Fruit fly (Drosophila melanogaster) whole organism, embryonic: ENCODE data around the gene CG46317.

ENCODE experiments used
- Ada2b ChIP-seq: fragments of 200-800 bp; sonication (Bioruptor generic); IDR thresholded peaks from 2 replicates; pipeline ENCODE4 v1.3.6; 2022; ENCODE audit warnings: missing biosample characterization, missing genetic modification characterization
- Adf1 ChIP-seq: fragments of 200-800 bp; sonication (Bioruptor generic); IDR thresholded peaks from 2 replicates; pipeline ENCODE4 v1.3.6; 2022; ENCODE audit warnings: missing biosample characterization, missing genetic modification characterization
- Asciz ChIP-seq: fragments of 200-800 bp; sonication (Bioruptor generic); optimal IDR thresholded peaks from 2 replicates; lab custom pipeline; 2017; ENCODE audit warnings: missing biosample characterization, mild to moderate bottlenecking, missing genetic modification characterization, missing genetic modification reagents
- Bgb ChIP-seq: fragments of 200-800 bp; sonication (Bioruptor generic); IDR thresholded peaks from 2 replicates; pipeline ENCODE4 v1.3.6; 2022; ENCODE audit warnings: missing biosample characterization, missing genetic modification characterization; ENCODE audit not compliant: partially characterized antibody
- CG10147 ChIP-seq: fragments of 200-800 bp; sonication (Bioruptor generic); optimal IDR thresholded peaks from 2 replicates; lab custom pipeline; 2019; ENCODE audit warnings: missing biosample characterization, mild to moderate bottlenecking, missing genetic modification characterization, moderate library complexity
- CG11085 ChIP-seq: fragments of 200-800 bp; sonication (Bioruptor generic); IDR thresholded peaks from 2 replicates; pipeline ENCODE4 v1.3.6; 2022; ENCODE audit warnings: missing biosample characterization, missing genetic modification characterization
- CG1233 ChIP-seq: fragments of 200-800 bp; sonication (Bioruptor generic); optimal IDR thresholded peaks from 4 replicates; lab custom pipeline; 2018; ENCODE audit warnings: missing biosample characterization, mild to moderate bottlenecking, missing genetic modification characterization
- CG12744 ChIP-seq: fragments of 200-800 bp; sonication (Bioruptor generic); optimal IDR thresholded peaks from 2 replicates; lab custom pipeline; 2016; ENCODE audit warnings: missing biosample characterization, missing genetic modification characterization
- CG13287 ChIP-seq: fragments of 200-800 bp; sonication (Bioruptor generic); IDR thresholded peaks from 2 replicates; pipeline ENCODE4 v1.3.6; 2022; ENCODE audit warnings: missing biosample characterization, missing genetic modification characterization; ENCODE audit not compliant: partially characterized antibody
- CG13296 ChIP-seq: fragments of 200-800 bp; sonication (Bioruptor generic); optimal IDR thresholded peaks from 3 replicates; lab custom pipeline; 2018; ENCODE audit warnings: missing biosample characterization, mild to moderate bottlenecking, missing genetic modification characterization
- CG13624 ChIP-seq: fragments of 200-800 bp; sonication (Bioruptor generic); optimal IDR thresholded peaks from 2 replicates; lab custom pipeline; 2016; ENCODE audit warnings: missing biosample characterization, missing genetic modification characterization
- CG15514 ChIP-seq: fragments of 200-800 bp; sonication (Bioruptor generic); optimal IDR thresholded peaks from 3 replicates; lab custom pipeline; 2017; ENCODE audit warnings: missing biosample characterization, missing genetic modification characterization, mild to moderate bottlenecking, moderate library complexity, missing genetic modification reagents
- CG17829 ChIP-seq: fragments of 200-800 bp; optimal IDR thresholded peaks from 2 replicates; lab custom pipeline; 2019; ENCODE audit warnings: missing biosample characterization, mild to moderate bottlenecking, missing genetic modification characterization, moderate library complexity
- CG18599 ChIP-seq: fragments of 200-800 bp; sonication (Bioruptor generic); optimal IDR thresholded peaks from 3 replicates; lab custom pipeline; 2017; ENCODE audit warnings: missing biosample characterization, missing genetic modification characterization, mild to moderate bottlenecking, moderate library complexity, missing genetic modification reagents
- CG30403 ChIP-seq: fragments of 200-800 bp; sonication (Bioruptor generic); optimal IDR thresholded peaks from 3 replicates; lab custom pipeline; 2016; ENCODE audit warnings: missing biosample characterization, missing genetic modification characterization
- CG30431 ChIP-seq: fragments of 200-800 bp; sonication (Bioruptor generic); optimal IDR thresholded peaks from 2 replicates; lab custom pipeline; 2017; ENCODE audit warnings: missing biosample characterization, missing genetic modification characterization
- CG33213 ChIP-seq: fragments of 200-800 bp; sonication (Bioruptor generic); optimal IDR thresholded peaks from 3 replicates; lab custom pipeline; 2016; ENCODE audit warnings: missing biosample characterization, missing genetic modification characterization
- CG42726 ChIP-seq: fragments of 200-800 bp; sonication (Bioruptor generic); IDR thresholded peaks from 2 replicates; pipeline ENCODE4 v1.3.6; 2022; ENCODE audit warnings: missing biosample characterization, missing genetic modification characterization; ENCODE audit not compliant: partially characterized antibody
- CG4360 ChIP-seq: fragments of 200-800 bp; sonication (Bioruptor generic); IDR thresholded peaks from 2 replicates; pipeline ENCODE4 v1.3.6; 2022; ENCODE audit warnings: missing biosample characterization, missing genetic modification characterization
- CG4730 ChIP-seq: fragments of 200-800 bp; sonication (Bioruptor generic); IDR thresholded peaks from 2 replicates; pipeline ENCODE4 v1.3.6; 2022; ENCODE audit warnings: missing biosample characterization, missing genetic modification characterization
- CG6175 ChIP-seq: fragments of 200-800 bp; sonication (Bioruptor generic); IDR thresholded peaks from 3 replicates; pipeline ENCODE4 v1.3.6; 2022; ENCODE audit warnings: missing biosample characterization, missing genetic modification characterization
- CG6654 ChIP-seq: fragments of 200-800 bp; sonication (Bioruptor generic); optimal IDR thresholded peaks from 2 replicates; lab custom pipeline; 2017; ENCODE audit warnings: missing biosample characterization, mild to moderate bottlenecking, missing genetic modification characterization
- CG8290 ChIP-seq, 3 experiments: fragments of 200-800 bp; sonication (Bioruptor generic); optimal IDR thresholded peaks; 2 replicates each; lab custom pipeline; 2016 to 2019; ENCODE audit warnings: missing biosample characterization in 3 of 3, missing genetic modification characterization in 3 of 3, mild to moderate bottlenecking in 2 of 3, moderate library complexity in 1 of 3
- Chrac-16 ChIP-seq: fragments of 200-800 bp; sonication (Bioruptor generic); optimal IDR thresholded peaks from 3 replicates; lab custom pipeline; 2016; ENCODE audit warnings: missing biosample characterization, missing genetic modification characterization
- CrebB ChIP-seq: fragments of 200-800 bp; sonication (Bioruptor generic); optimal IDR thresholded peaks from 3 replicates; lab custom pipeline; 2018; ENCODE audit warnings: missing biosample characterization, mild to moderate bottlenecking, missing genetic modification characterization
- Ets65A ChIP-seq: fragments of 200-800 bp; sonication (Bioruptor generic); peaks from one replicate; lab custom pipeline; 2016; ENCODE audit warnings: missing biosample characterization, missing genetic modification characterization
- H15 ChIP-seq: fragments of 200-800 bp; sonication (Bioruptor generic); IDR thresholded peaks from 3 replicates; pipeline ENCODE4 v1.3.6; 2022; ENCODE audit warnings: missing biosample characterization, missing genetic modification characterization
- HLH4C ChIP-seq: fragments of 200-800 bp; sonication (Bioruptor generic); IDR thresholded peaks from 3 replicates; pipeline ENCODE4 v1.3.6; 2022; ENCODE audit warnings: missing biosample characterization, missing genetic modification characterization; ENCODE audit not compliant: partially characterized antibody
- Hr3 ChIP-seq: fragments of 200-800 bp; sonication (Bioruptor generic); optimal IDR thresholded peaks from 3 replicates; lab custom pipeline; 2016; ENCODE audit warnings: missing biosample characterization, missing genetic modification characterization
- Lpt ChIP-seq: fragments of >200 bp; optimal IDR thresholded peaks from 2 replicates; lab custom pipeline; 2018; ENCODE audit warnings: missing biosample characterization, missing genetic modification characterization
- NC2α ChIP-seq: fragments of 200-800 bp; sonication (Bioruptor generic); optimal IDR thresholded peaks from 2 replicates; lab custom pipeline; 2016; ENCODE audit warnings: missing biosample characterization, missing genetic modification characterization
- Nf-YA ChIP-seq: fragments of 200-800 bp; sonication (Bioruptor generic); IDR thresholded peaks from 2 replicates; pipeline ENCODE4 v1.3.6; 2022; ENCODE audit warnings: missing biosample characterization, missing genetic modification characterization
- Nf-YC ChIP-seq: fragments of 200-800 bp; optimal IDR thresholded peaks from 3 replicates; lab custom pipeline; 2019; ENCODE audit warnings: missing biosample characterization, mild to moderate bottlenecking, missing genetic modification characterization, moderate library complexity
- NfI ChIP-seq: fragments of 200-800 bp; sonication (Bioruptor generic); optimal IDR thresholded peaks from 3 replicates; lab custom pipeline; 2018; ENCODE audit warnings: missing biosample characterization, mild to moderate bottlenecking, missing genetic modification characterization, moderate library complexity
- ab ChIP-seq: fragments of 200-800 bp; sonication (Bioruptor generic); optimal IDR thresholded peaks from 2 replicates; lab custom pipeline; 2016; ENCODE audit warnings: missing biosample characterization, missing genetic modification characterization
- ara ChIP-seq: fragments of 200-800 bp; sonication (Bioruptor generic); IDR thresholded peaks from 2 replicates; pipeline ENCODE4 v1.3.6; 2022; ENCODE audit warnings: missing biosample characterization, missing genetic modification characterization
- crp ChIP-seq, 2 experiments: fragments of 200-800 bp; sonication (Bioruptor generic); optimal IDR thresholded peaks; 2 replicates in 1 of 2; 3 replicates in 1 of 2; lab custom pipeline; 2017; ENCODE audit warnings: missing biosample characterization in 2 of 2, missing genetic modification characterization in 2 of 2, mild to moderate bottlenecking in 1 of 2, moderate library complexity in 1 of 2
- cwo ChIP-seq: fragments of 200-800 bp; sonication (Bioruptor generic); optimal IDR thresholded peaks from 3 replicates; lab custom pipeline; 2017; ENCODE audit warnings: missing biosample characterization, missing genetic modification characterization, mild to moderate bottlenecking, moderate library complexity, missing genetic modification reagents
- dati ChIP-seq: fragments of 200-800 bp; sonication (Bioruptor generic); IDR thresholded peaks from 2 replicates; pipeline ENCODE4 v1.3.6; 2022; ENCODE audit warnings: missing biosample characterization, missing genetic modification characterization
- dimm ChIP-seq: fragments of 200-800 bp; sonication (Bioruptor generic); IDR thresholded peaks from 2 replicates; pipeline ENCODE4 v1.3.6; 2022; ENCODE audit warnings: missing biosample characterization, missing genetic modification characterization
- dm ChIP-seq: fragments of 200-800 bp; sonication (Bioruptor generic); optimal IDR thresholded peaks from 3 replicates; lab custom pipeline; 2016; ENCODE audit warnings: missing biosample characterization, missing genetic modification characterization
- lilli ChIP-seq: fragments of 200-800 bp; sonication (Bioruptor generic); optimal IDR thresholded peaks from 3 replicates; lab custom pipeline; 2016; ENCODE audit warnings: missing biosample characterization, missing genetic modification characterization
- org-1 ChIP-seq: fragments of 200-800 bp; sonication (Bioruptor generic); optimal IDR thresholded peaks from 2 replicates; lab custom pipeline; 2017; ENCODE audit warnings: missing biosample characterization, missing genetic modification characterization
- pho ChIP-seq: fragments of 200-800 bp; sonication (Bioruptor generic); optimal IDR thresholded peaks from 2 replicates; lab custom pipeline; 2016; ENCODE audit warnings: missing biosample characterization, missing genetic modification characterization
- pnt ChIP-seq: fragments of 200-800 bp; sonication (Bioruptor generic); optimal IDR thresholded peaks from 3 replicates; lab custom pipeline; 2016; ENCODE audit warnings: missing biosample characterization, missing genetic modification characterization
- psq ChIP-seq: fragments of 200-800 bp; sonication (Bioruptor generic); optimal IDR thresholded peaks from 2 replicates; lab custom pipeline; 2017; ENCODE audit warnings: missing biosample characterization, missing genetic modification characterization
- row ChIP-seq: fragments of 200-800 bp; sonication (Bioruptor generic); IDR thresholded peaks from 3 replicates; pipeline ENCODE4 v1.3.6; 2022; ENCODE audit warnings: missing biosample characterization, missing genetic modification characterization
- zen ChIP-seq: fragments of 200-800 bp; sonication (Bioruptor generic); optimal IDR thresholded peaks from 3 replicates; lab custom pipeline; 2018; ENCODE audit warnings: missing biosample characterization, mild to moderate bottlenecking, missing genetic modification characterization, moderate library complexity
- zen2 ChIP-seq: fragments of 200-800 bp; sonication (Bioruptor generic); IDR thresholded peaks from 3 replicates; pipeline ENCODE4 v1.3.6; 2022; ENCODE audit warnings: missing biosample characterization, missing genetic modification characterization; ENCODE audit not compliant: partially characterized antibody
- zfh1 ChIP-seq: fragments of 200-800 bp; sonication (Bioruptor generic); IDR thresholded peaks from 3 replicates; pipeline ENCODE4 v1.3.6; 2022; ENCODE audit warnings: missing biosample characterization, missing genetic modification characterization

Gene CG46317

DNA sequence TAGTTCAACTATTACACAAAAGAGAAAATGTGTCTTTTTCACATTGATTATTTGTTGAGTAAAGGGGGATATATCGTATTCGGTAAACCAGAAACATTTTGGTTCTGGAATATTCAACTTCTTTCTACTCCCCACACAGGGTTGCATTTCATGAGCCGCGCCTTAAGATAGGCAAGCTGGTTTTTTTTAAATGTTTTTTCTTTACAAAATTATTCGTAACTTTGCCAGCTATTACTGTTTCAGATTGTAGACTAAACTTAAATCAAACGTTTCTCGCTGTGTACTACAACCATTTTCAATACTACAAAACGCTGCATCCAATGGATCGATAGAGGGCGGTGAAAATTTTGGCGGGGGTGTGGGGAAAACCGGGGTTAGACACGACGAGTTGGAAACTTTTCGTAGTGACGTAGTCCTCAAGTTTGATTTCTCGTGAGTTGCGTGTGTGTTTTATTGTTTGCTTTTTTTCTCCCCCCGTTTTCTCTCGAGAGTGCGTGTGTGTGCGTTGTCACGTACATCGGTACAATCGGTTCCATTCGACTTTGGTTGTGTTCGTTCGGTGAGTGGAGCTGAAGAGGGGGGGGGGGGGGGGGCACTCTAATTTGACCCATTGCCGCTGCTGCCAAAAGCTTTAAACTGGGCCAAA lies 47.4 kb upstream of the CG46317 start:
- TF ChIP-seq CG6654 (GFP tag; lab: Kevin White, UChicago) (no peak), CG18599 (GFP tag; lab: Kevin White, UChicago) (peak; percentile 28), NfI (peak; percentile 34), HLH4C (GFP tag; lab: Robert Waterston, UW) (no peak), Ets65A (GFP tag; lab: Kevin White, UChicago) (no peak), CG30403 (GFP tag; lab: Kevin White, UChicago) (peak; percentile 47), dm (GFP tag; lab: Kevin White, UChicago) (no peak), Chrac-16 (no peak), dati (GFP tag; lab: Robert Waterston, UW) (no peak), H15 (GFP tag; lab: Robert Waterston, UW) (no peak), zen2 (GFP tag; lab: Robert Waterston, UW) (no peak), org-1 (GFP tag; lab: Kevin White, UChicago) (no peak), CG30431 (GFP tag; lab: Kevin White, UChicago) (no peak), CG12744 (GFP tag; lab: Kevin White, UChicago) (no peak), dimm (GFP tag; lab: Robert Waterston, UW) (no peak), CG33213 (GFP tag; lab: Kevin White, UChicago) (no peak), CG13296 (peak; percentile 9), CG15514 (GFP tag; lab: Kevin White, UChicago) (peak; percentile 3), crp (GFP tag; optimal IDR thresholded peaks at IDR 0.05; lab: Kevin White, UChicago) (no peak), CG8290 (GFP tag; optimal IDR thresholded peaks at IDR 0.05; lab: Kevin White, UChicago) (peak; percentile 88), CG8290 (tag; optimal IDR thresholded peaks at IDR 0.05; lab: Kevin White, UChicago) (peak; percentile 21 to 67), pnt (GFP tag; lab: Kevin White, UChicago) (no peak), CG11085 (GFP tag; lab: Robert Waterston, UW) (no peak), CG4730 (GFP tag; lab: Robert Waterston, UW) (no peak), CG13287 (GFP tag; lab: Robert Waterston, UW) (no peak), Hr3 (GFP tag; lab: Kevin White, UChicago) (peak; percentile 1), NC2α (GFP tag; lab: Kevin White, UChicago) (no peak), Adf1 (no peak), row (GFP tag; lab: Robert Waterston, UW) (peak; percentile 59), Ada2b (GFP tag; lab: Robert Waterston, UW) (peak; percentile 49; the same call in 1 of the 2 replicates), CG42726 (no peak), Bgb (GFP tag; lab: Robert Waterston, UW) (no peak), CG6175 (GFP tag; lab: Robert Waterston, UW) (peak; percentile 32; the same call in 1 of the 3 replicates), pho (no peak), CG1233 (GFP tag; lab: Kevin White, UChicago) (no peak), ab (GFP tag; lab: Kevin White, UChicago) (no peak), CG10147 (GFP tag; lab: Kevin White, UChicago) (no peak), CrebB (tag; lab: Kevin White, UChicago) (no peak), ara (GFP tag; lab: Robert Waterston, UW) (no peak), Nf-YC (tag; lab: Kevin White, UChicago) (peak; percentile 17), zen (tag; lab: Kevin White, UChicago) (no peak), CG13624 (GFP tag; lab: Kevin White, UChicago) (no peak), CG4360 (GFP tag; lab: Robert Waterston, UW) (no peak), Lpt (GFP tag; lab: Kevin White, UChicago) (no peak), cwo (no peak), Nf-YA (GFP tag; lab: Robert Waterston, UW) (no peak), Asciz (GFP tag; lab: Kevin White, UChicago) (no peak), psq (GFP tag; lab: Kevin White, UChicago) (no peak), CG17829 (tag; lab: Kevin White, UChicago) (peak; percentile 19), zfh1 (GFP tag; lab: Robert Waterston, UW) (no peak), lilli (peak; percentile 32)
